Worm (Caenorhabditis elegans): ENCODE results near the gene K06A4.7.

K06A4.7 gene

ce11 chrV:9513590-9513989, 22.3 kb upstream of the K06A4.7 start, which contains the start of gene eif-2Bdelta (continued):
- TF ChIP-seq sdz-38 (tag; optimal IDR thresholded peaks at IDR 0.05) (no peak), gei-17 (GFP tag; optimal IDR thresholded peaks at IDR 0.05) (no peak), xnd-1 (tag; optimal IDR thresholded peaks at IDR 0.05) (no peak), ztf-25 (GFP tag; IDR thresholded peaks at IDR 0.05) (no peak), mes-4 (tag; optimal IDR thresholded peaks at IDR 0.05) (no peak), athp-1 (tag; optimal IDR thresholded peaks at IDR 0.05) (no peak), D2030.7 (GFP tag; IDR thresholded peaks at IDR 0.05) (no peak), pha-4 (tag; optimal IDR thresholded peaks at IDR 0.05) (no peak), nfyb-1 (GFP tag; IDR thresholded peaks at IDR 0.05) (no peak), lir-1 (GFP tag; conservative IDR thresholded peaks at IDR 0.05) (no peak), cebp-2 (GFP tag; IDR thresholded peaks at IDR 0.05) (no peak), ccch-3 (GFP tag; optimal IDR thresholded peaks at IDR 0.05) (no peak), lag-1 (GFP tag; IDR thresholded peaks at IDR 0.05) (no peak), ztf-6 (GFP tag; IDR thresholded peaks at IDR 0.05) (no peak), F57A8.1 (GFP tag; optimal IDR thresholded peaks at IDR 0.05) (no peak), ceh-91 (GFP tag; IDR thresholded peaks at IDR 0.05) (no peak), let-526 (GFP tag; IDR thresholded peaks at IDR 0.05) (no peak), snpc-4 (GFP tag; optimal IDR thresholded peaks at IDR 0.05) (peak; percentile 15), snpc-4 (tag; optimal IDR thresholded peaks at IDR 0.05) (peak in 3 of 4 experiments; percentile 42 to 49 (median 48)), bed-2 (GFP tag; IDR thresholded peaks at IDR 0.05) (no peak), bed-1 (GFP tag; IDR thresholded peaks at IDR 0.05) (no peak), C17E4.6 (GFP tag; IDR thresholded peaks at IDR 0.05) (no peak), ceh-79 (tag; optimal IDR thresholded peaks at IDR 0.05) (no peak), lin-54 (GFP tag; optimal IDR thresholded peaks at IDR 0.05) (peak; percentile 59), B0261.1 (tag; optimal IDR thresholded peaks at IDR 0.05) (no peak), zim-3 (tag; optimal IDR thresholded peaks at IDR 0.05) (no peak), ceh-27 (GFP tag; optimal IDR thresholded peaks at IDR 0.05) (no peak), ets-4 (GFP tag; optimal IDR thresholded peaks at IDR 0.05) (no peak), ztf-18 (tag; optimal IDR thresholded peaks at IDR 0.05) (peak; percentile 93), tlf-1 (GFP tag; optimal IDR thresholded peaks at IDR 0.05) (no peak), ztf-3 (GFP tag; optimal IDR thresholded peaks at IDR 0.05) (no peak), lsl-1 (GFP tag; optimal IDR thresholded peaks at IDR 0.05) (peak; percentile 21), F22D6.2 (tag; optimal IDR thresholded peaks at IDR 0.05) (no peak), repo-1 (tag; optimal IDR thresholded peaks at IDR 0.05) (no peak), lin-40 (tag; optimal IDR thresholded peaks at IDR 0.05) (peak; percentile 62), hsf-1 (GFP tag; IDR thresholded peaks at IDR 0.05) (no peak), fkh-3 (tag; optimal IDR thresholded peaks at IDR 0.05) (no peak), F23B12.7 (tag; optimal IDR thresholded peaks at IDR 0.05; ENCODE audit: insufficient read depth) (no peak), madf-6 (GFP tag; IDR thresholded peaks at IDR 0.05) (peak; percentile 48; the same call in 1 of the 2 replicates), let-607 (tag; optimal IDR thresholded peaks at IDR 0.05) (peak in 1 of 2 experiments; percentile 23), efl-1 (GFP tag; optimal IDR thresholded peaks at IDR 0.05) (peak; percentile 24), F39B2.1 (GFP tag; IDR thresholded peaks at IDR 0.05) (no peak), pbrm-1 (GFP tag; IDR thresholded peaks at IDR 0.05) (0 out of 2 replicates have a peak, but pooled peaks have one; percentile 28), rec-8 (tag; optimal IDR thresholded peaks at IDR 0.05) (no peak), F55B11.4 (tag; optimal IDR thresholded peaks at IDR 0.05; ENCODE audit: borderline replicate concordance, insufficient read depth) (no peak), cebp-1 (GFP tag; IDR thresholded peaks at IDR 0.05) (no peak), cebp-1 (tag; optimal IDR thresholded peaks at IDR 0.05) (peak; percentile 53), hmg-1.2 (GFP tag; IDR thresholded peaks at IDR 0.05) (0 out of 2 replicates have a peak, but pooled peaks have one; percentile 23), lsy-27 (tag; optimal IDR thresholded peaks at IDR 0.05; ENCODE audit: borderline replicate concordance, insufficient read depth) (no peak)

Measured in whole organism, young adult.